Worm (Caenorhabditis elegans): ENCODE results near the gene spig-8.

DNA sequence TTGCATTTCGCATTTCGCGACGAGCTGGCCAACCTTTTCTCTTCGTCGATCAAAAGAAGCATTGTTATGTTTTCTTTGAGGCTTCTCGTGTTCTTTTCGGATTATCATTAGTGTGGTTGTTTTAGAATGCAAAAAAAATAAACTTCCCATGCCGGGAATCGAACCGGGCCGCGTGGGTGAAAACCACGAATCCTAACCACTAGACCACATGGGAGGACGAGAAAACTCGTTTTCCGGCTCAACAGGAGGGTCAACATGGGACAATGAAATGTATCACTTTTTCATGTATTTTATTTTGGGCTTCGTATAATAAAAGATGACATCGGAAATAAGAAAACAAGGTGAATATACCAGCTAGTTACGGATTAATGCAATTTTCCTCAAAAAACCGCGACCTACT lies 14.9 kb downstream of the spig-8 start:
- no peak for TF ChIP-seq dao-5 (tag; optimal IDR thresholded peaks at IDR 0.05)
- TF ChIP-seq him-1 (tag; optimal IDR thresholded peaks at IDR 0.05): no peak

Data from whole organism, L4/young adult.